Worm (Caenorhabditis elegans): ENCODE data around the gene F49E8.8.

DNA sequence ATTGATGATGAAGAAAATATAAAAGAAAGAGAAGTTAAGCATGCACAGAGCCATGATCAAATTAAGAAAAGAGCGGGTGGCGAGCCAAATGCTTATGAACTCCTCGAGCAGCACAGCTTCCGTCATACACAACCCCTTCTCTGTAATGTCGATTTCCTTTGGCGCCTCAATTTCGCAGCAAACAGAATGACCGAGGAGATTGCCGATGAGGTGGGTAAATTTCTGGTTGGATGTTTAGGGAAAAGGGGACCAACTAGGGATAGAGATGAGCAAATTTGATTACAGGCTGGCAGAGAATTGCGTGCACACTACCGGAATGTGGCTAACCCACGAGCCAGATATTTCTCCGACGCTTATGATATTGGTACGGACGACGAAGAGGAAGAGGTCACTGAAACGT lies 49.0 kb downstream of the F49E8.8 start:
- no peak for TF ChIP-seq nhr-84 (tag; optimal IDR thresholded peaks at IDR 0.05)
- TF ChIP-seq aha-1 (tag; optimal IDR thresholded peaks at IDR 0.05): no peak
- TF ChIP-seq aly-2 (tag; optimal IDR thresholded peaks at IDR 0.05): no peak
- TF ChIP-seq irx-1 (tag; optimal IDR thresholded peaks at IDR 0.05): no peak
- TF ChIP-seq lsy-2 (tag; optimal IDR thresholded peaks at IDR 0.05): no peak
- no peak for TF ChIP-seq pag-3 (tag; optimal IDR thresholded peaks at IDR 0.05; ENCODE audit: borderline replicate concordance, insufficient read depth)
- TF ChIP-seq nhr-12 (tag; optimal IDR thresholded peaks at IDR 0.05): no peak
- no peak for TF ChIP-seq lin-15B (tag; optimal IDR thresholded peaks at IDR 0.05)
- no peak for TF ChIP-seq hlh-4 (tag; optimal IDR thresholded peaks at IDR 0.05)
- TF ChIP-seq skn-1 (tag; optimal IDR thresholded peaks at IDR 0.05): no peak
- no peak for TF ChIP-seq mep-1 (tag; optimal IDR thresholded peaks at IDR 0.05)
- no peak for TF ChIP-seq unc-62 (GFP tag; optimal IDR thresholded peaks at IDR 0.05)
- TF ChIP-seq nhr-237 (tag; optimal IDR thresholded peaks at IDR 0.05): no peak

Measured in whole organism, L1 larva.